Worm (Caenorhabditis elegans) whole organism, mixed stage, embryonic: ENCODE data around the gene swsn-6.

ENCODE experiments used
- M03D4.4 ChIP-seq: sonication (generic microtip); optimal IDR thresholded peaks from 2 replicates; lab custom pipeline; 2017; ENCODE audit warnings: mild to moderate bottlenecking, missing genetic modification characterization, missing compliant biosample characterization
- bed-3 ChIP-seq: fragments of 200-800 bp; sonication (Bioruptor generic); optimal IDR thresholded peaks from 3 replicates; lab custom pipeline; 2018; ENCODE audit warnings: mild to moderate bottlenecking, missing genetic modification characterization, moderate library complexity, missing compliant biosample characterization
- blmp-1 ChIP-seq: fragments of 150-350 bp; optimal IDR thresholded peaks from 2 replicates; lab custom pipeline; 2014; ENCODE audit warnings: missing biosample characterization, missing genetic modification characterization
- ceh-39 ChIP-seq: fragments of 150-350 bp; optimal IDR thresholded peaks from 2 replicates; lab custom pipeline; 2014; ENCODE audit warnings: missing biosample characterization, missing genetic modification characterization
- ceh-43 ChIP-seq: fragments of 200-800 bp; sonication (Bioruptor generic); optimal IDR thresholded peaks from 2 replicates; lab custom pipeline; 2018; ENCODE audit warnings: mild to moderate bottlenecking, missing genetic modification characterization, moderate library complexity, missing compliant biosample characterization
- ceh-83 ChIP-seq: fragments of 200-800 bp; sonication (Bioruptor generic); optimal IDR thresholded peaks from 2 replicates; lab custom pipeline; 2018; ENCODE audit warnings: mild to moderate bottlenecking, missing genetic modification characterization, missing compliant biosample characterization
- ces-1 ChIP-seq: fragments of 150-350 bp; optimal IDR thresholded peaks from 2 replicates; lab custom pipeline; 2014; ENCODE audit warnings: missing biosample characterization, missing genetic modification reagents, missing genetic modification characterization
- cnd-1 ChIP-seq: fragments of 200-800 bp; sonication (Bioruptor generic); optimal IDR thresholded peaks from 2 replicates; lab custom pipeline; 2018; ENCODE audit warnings: mild to moderate bottlenecking, missing genetic modification characterization, missing compliant biosample characterization
- drap-1 ChIP-seq: fragments of 200-800 bp; sonication (Bioruptor generic); optimal IDR thresholded peaks from 3 replicates; lab custom pipeline; 2018; ENCODE audit warnings: mild to moderate bottlenecking, missing genetic modification characterization, missing compliant biosample characterization
- elt-1 ChIP-seq: sonication (generic microtip); optimal IDR thresholded peaks from 2 replicates; lab custom pipeline; 2017; ENCODE audit warnings: missing genetic modification characterization, mild to moderate bottlenecking, missing compliant biosample characterization, antibody characterized with exemption, moderate library complexity, borderline replicate concordance; ENCODE audit not compliant: insufficient read depth
- flh-1 ChIP-seq: fragments of 200-800 bp; sonication (Bioruptor generic); optimal IDR thresholded peaks from 2 replicates; lab custom pipeline; 2018; ENCODE audit warnings: mild to moderate bottlenecking, missing genetic modification characterization, moderate library complexity, missing compliant biosample characterization
- ham-2 ChIP-seq: fragments of 200-800 bp; sonication (Bioruptor generic); optimal IDR thresholded peaks from 2 replicates; lab custom pipeline; 2018; ENCODE audit warnings: mild to moderate bottlenecking, missing genetic modification characterization, missing compliant biosample characterization
- lin-13 ChIP-seq: fragments of 150-350 bp; optimal IDR thresholded peaks from 2 replicates; lab custom pipeline; 2014; ENCODE audit warnings: missing biosample characterization, missing genetic modification characterization
- lin-32 ChIP-seq: fragments of 200-800 bp; sonication (Bioruptor generic); optimal IDR thresholded peaks from 2 replicates; lab custom pipeline; 2018; ENCODE audit warnings: mild to moderate bottlenecking, missing genetic modification characterization, missing compliant biosample characterization
- mab-5 ChIP-seq: fragments of 150-350 bp; optimal IDR thresholded peaks from 2 replicates; lab custom pipeline; 2014; ENCODE audit warnings: missing biosample characterization, missing genetic modification characterization
- mep-1 ChIP-seq: fragments of 150-350 bp; optimal IDR thresholded peaks from 2 replicates; lab custom pipeline; 2017; ENCODE audit warnings: missing biosample characterization, missing genetic modification reagents, missing genetic modification characterization, inconsistent platforms
- mls-2 ChIP-seq: sonication (generic microtip); optimal IDR thresholded peaks from 2 replicates; lab custom pipeline; 2016; ENCODE audit warnings: mild to moderate bottlenecking, missing genetic modification characterization, moderate library complexity, missing compliant biosample characterization
- nhr-12 ChIP-seq: fragments of 150-350 bp; optimal IDR thresholded peaks from 2 replicates; lab custom pipeline; 2014; ENCODE audit warnings: missing biosample characterization, missing genetic modification characterization
- nhr-237 ChIP-seq: fragments of 150-350 bp; optimal IDR thresholded peaks from 2 replicates; lab custom pipeline; 2014; ENCODE audit warnings: missing biosample characterization, missing genetic modification characterization
- nhr-28 ChIP-seq: fragments of 150-350 bp; optimal IDR thresholded peaks from 2 replicates; lab custom pipeline; 2014; ENCODE audit warnings: missing biosample characterization, missing genetic modification characterization
- nhr-76 ChIP-seq: sonication (generic microtip); optimal IDR thresholded peaks from 2 replicates; lab custom pipeline; 2017; ENCODE audit warnings: missing biosample characterization, missing genetic modification characterization
- pha-4 ChIP-seq: fragments of 150-350 bp; optimal IDR thresholded peaks from 2 replicates; lab custom pipeline; 2018; ENCODE audit warnings: missing biosample characterization, missing genetic modification reagents, missing genetic modification characterization
- sem-2 ChIP-seq: fragments of 200-800 bp; sonication (Bioruptor generic); optimal IDR thresholded peaks from 2 replicates; lab custom pipeline; 2018; ENCODE audit warnings: mild to moderate bottlenecking, missing genetic modification characterization, missing compliant biosample characterization
- snpc-4 ChIP-seq: fragments of 150-350 bp; optimal IDR thresholded peaks from 2 replicates; lab custom pipeline; 2014; ENCODE audit warnings: missing biosample characterization, missing genetic modification characterization
- sptf-1 ChIP-seq: sonication (generic microtip); optimal IDR thresholded peaks from 2 replicates; lab custom pipeline; 2017; ENCODE audit warnings: mild to moderate bottlenecking, missing genetic modification characterization, moderate library complexity, missing compliant biosample characterization
- tbx-8 ChIP-seq: fragments of 200-800 bp; sonication (Bioruptor generic); optimal IDR thresholded peaks from 2 replicates; lab custom pipeline; 2018; ENCODE audit warnings: mild to moderate bottlenecking, missing genetic modification characterization, moderate library complexity, missing compliant biosample characterization
- unc-120 ChIP-seq: sonication (generic microtip); optimal IDR thresholded peaks from 2 replicates; lab custom pipeline; 2017; ENCODE audit warnings: missing genetic modification characterization, missing compliant biosample characterization; ENCODE audit not compliant: poor library complexity, severe bottlenecking
- unc-39 ChIP-seq: fragments of 150-350 bp; optimal IDR thresholded peaks from 2 replicates; lab custom pipeline; 2014; ENCODE audit warnings: missing biosample characterization, missing genetic modification characterization
- unc-62 ChIP-seq: fragments of 150-350 bp; optimal IDR thresholded peaks from 2 replicates; lab custom pipeline; 2014; ENCODE audit warnings: missing biosample characterization, missing genetic modification reagents, missing genetic modification characterization
- zip-8 ChIP-seq: fragments of 150-350 bp; optimal IDR thresholded peaks from 2 replicates; lab custom pipeline; 2014; ENCODE audit warnings: missing biosample characterization, missing genetic modification characterization
- ztf-11 ChIP-seq: fragments of 150-350 bp; optimal IDR thresholded peaks from 2 replicates; lab custom pipeline; 2014; ENCODE audit warnings: missing biosample characterization, missing genetic modification characterization

Gene swsn-6

ce11 chrIV:5377062-5377461 lies 17.8 kb upstream of the swsn-6 start, which contains the start of gene elo-5:
elo-5 (minus strand) TSS chrIV:5377117.
- TF ChIP-seq pha-4 (tag; lab: Kevin White, UChicago) = no peak
- TF ChIP-seq nhr-237 (tag; lab: Kevin White, UChicago) = no peak
- no peak for TF ChIP-seq drap-1 (GFP tag; lab: Kevin White, UChicago)
- no peak for TF ChIP-seq ceh-43 (GFP tag; lab: Kevin White, UChicago)

- TF ChIP-seq ceh-43 (GFP tag; lab: Kevin White, UChicago) (no peak), cnd-1 (tag; lab: Kevin White, UChicago) (no peak), unc-39 (no peak), drap-1 (GFP tag; lab: Kevin White, UChicago) (no peak), flh-1 (GFP tag; lab: Kevin White, UChicago) (no peak), lin-32 (GFP tag; lab: Kevin White, UChicago) (no peak), nhr-76 (no peak)
Observed at ce11 chrIV:5380140-5380539, 14.7 kb upstream of the swsn-6 start.

ce11 chrIV:5381334-5381733 lies 13.5 kb upstream of the swsn-6 start, which contains the start of gene F41H10.2:
F41H10.2 (plus strand) TSS chrIV:5381634.
- TF ChIP-seq sem-2 (GFP tag; lab: Kevin White, UChicago) (no peak), nhr-28 (tag; lab: Kevin White, UChicago) (no peak), mab-5 (tag; lab: Kevin White, UChicago) (no peak), elt-1 (tag; lab: Kevin White, UChicago) (no peak), snpc-4 (tag; lab: Kevin White, UChicago) (no peak), zip-8 (tag; lab: Kevin White, UChicago) (no peak)

ce11 chrIV:5382609-5383008 lies 12.2 kb upstream of the swsn-6 start, which contains the start of gene F41H10.1:
F41H10.1 (plus strand) TSS chrIV:5382909.
- no peak for TF ChIP-seq blmp-1 (tag; lab: Kevin White, UChicago)
- TF ChIP-seq ceh-39 = no peak
- no peak for TF ChIP-seq elt-1 (tag; lab: Kevin White, UChicago)
- no peak for TF ChIP-seq pha-4 (tag; lab: Kevin White, UChicago)
- no peak for TF ChIP-seq sem-2 (GFP tag; lab: Kevin White, UChicago)
- no peak for TF ChIP-seq unc-62
- TF ChIP-seq mab-5 (tag; lab: Kevin White, UChicago) = no peak
- no peak for TF ChIP-seq ceh-43 (GFP tag; lab: Kevin White, UChicago)
- TF ChIP-seq M03D4.4 = no peak
- no peak for TF ChIP-seq ham-2
- no peak for TF ChIP-seq nhr-76
- TF ChIP-seq ceh-83 (GFP tag; lab: Kevin White, UChicago) = no peak
- no peak for TF ChIP-seq sptf-1
- no peak for TF ChIP-seq lin-13 (tag; lab: Kevin White, UChicago)
- no peak for TF ChIP-seq bed-3 (GFP tag; lab: Kevin White, UChicago)
- TF ChIP-seq ces-1 = no peak
- no peak for TF ChIP-seq ztf-11 (tag; lab: Kevin White, UChicago)

- TF ChIP-seq unc-39 = no peak
- TF ChIP-seq mls-2 (tag; lab: Kevin White, UChicago) = no peak
- TF ChIP-seq zip-8 (tag; lab: Kevin White, UChicago) = no peak
Observed at ce11 chrIV:5385020-5385419, 9.8 kb upstream of the swsn-6 start, which contains the start of gene F41H10.12. F41H10.12 (plus strand) TSS chrIV:5385320.

ce11 chrIV:5388477-5389065 lies 6.3 kb upstream of the swsn-6 start, which contains the start of gene elo-6:
elo-6 (minus strand) TSS chrIV:5388559.
- TF ChIP-seq mep-1 (no peak), bed-3 (GFP tag; lab: Kevin White, UChicago) (no peak), ceh-39 (no peak), sptf-1 (no peak), flh-1 (GFP tag; lab: Kevin White, UChicago) (no peak), unc-120 (tag; lab: Kevin White, UChicago) (no peak), nhr-12 (no peak), lin-13 (tag; lab: Kevin White, UChicago) (no peak), tbx-8 (no peak), lin-32 (GFP tag; lab: Kevin White, UChicago) (no peak), ces-1 (no peak), unc-62 (no peak), nhr-28 (tag; lab: Kevin White, UChicago) (no peak), mls-2 (tag; lab: Kevin White, UChicago) (no peak), snpc-4 (tag; lab: Kevin White, UChicago) (no peak), ztf-11 (tag; lab: Kevin White, UChicago) (no peak), pha-4 (tag; lab: Kevin White, UChicago) (no peak), sem-2 (GFP tag; lab: Kevin White, UChicago) (no peak), M03D4.4 (no peak)
